Fruit fly (Drosophila melanogaster) whole organism, embryonic: ENCODE measurements around the gene CG34148.

ENCODE experiments used
- Atf-2 ChIP-seq: fragments of 200-800 bp; sonication (Bioruptor generic); optimal IDR thresholded peaks from 2 replicates; lab custom pipeline; 2016; ENCODE audit warnings: missing biosample characterization, missing genetic modification characterization
- CG1024 ChIP-seq: fragments of 200-800 bp; sonication (Bioruptor generic); IDR thresholded peaks from 2 replicates; pipeline ENCODE4 v1.3.6; 2022; ENCODE audit warnings: missing biosample characterization, missing genetic modification characterization
- CG10267 ChIP-seq: fragments of 200-800 bp; sonication (Bioruptor generic); optimal IDR thresholded peaks from 2 replicates; lab custom pipeline; 2018; ENCODE audit warnings: missing biosample characterization, mild to moderate bottlenecking, missing genetic modification characterization, moderate library complexity
- CG10321 ChIP-seq: fragments of 200-800 bp; sonication (Bioruptor generic); IDR thresholded peaks from 2 replicates; pipeline ENCODE4 v1.3.6; 2022; ENCODE audit warnings: missing biosample characterization, missing genetic modification characterization
- CG12744 ChIP-seq: fragments of 200-800 bp; sonication (Bioruptor generic); optimal IDR thresholded peaks from 2 replicates; lab custom pipeline; 2016; ENCODE audit warnings: missing biosample characterization, missing genetic modification characterization
- CG17359 ChIP-seq: fragments of 200-800 bp; sonication (Bioruptor generic); optimal IDR thresholded peaks from 3 replicates; lab custom pipeline; 2018; ENCODE audit warnings: missing biosample characterization, mild to moderate bottlenecking, missing genetic modification characterization, moderate library complexity
- CG18262 ChIP-seq: fragments of 200-800 bp; optimal IDR thresholded peaks from 3 replicates; lab custom pipeline; 2019; ENCODE audit warnings: missing biosample characterization, mild to moderate bottlenecking, missing genetic modification characterization, moderate library complexity
- CG2199 ChIP-seq: fragments of 200-800 bp; sonication (Bioruptor generic); IDR thresholded peaks from 3 replicates; pipeline ENCODE4 v1.3.6; 2022; ENCODE audit warnings: missing biosample characterization, missing genetic modification characterization
- CG33213 ChIP-seq: fragments of 200-800 bp; sonication (Bioruptor generic); optimal IDR thresholded peaks from 3 replicates; lab custom pipeline; 2016; ENCODE audit warnings: missing biosample characterization, missing genetic modification characterization
- CG4730 ChIP-seq: fragments of 200-800 bp; sonication (Bioruptor generic); IDR thresholded peaks from 2 replicates; pipeline ENCODE4 v1.3.6; 2022; ENCODE audit warnings: missing biosample characterization, missing genetic modification characterization
- CG6791 ChIP-seq: fragments of 200-800 bp; sonication (Bioruptor generic); IDR thresholded peaks from 3 replicates; pipeline ENCODE4 v1.3.6; 2022; ENCODE audit warnings: missing biosample characterization, missing genetic modification characterization; ENCODE audit not compliant: partially characterized antibody
- CG7987 ChIP-seq: fragments of 200-800 bp; sonication (Bioruptor generic); optimal IDR thresholded peaks from 2 replicates; lab custom pipeline; 2018; ENCODE audit warnings: missing biosample characterization, mild to moderate bottlenecking, missing genetic modification characterization, moderate library complexity
- CG9215 ChIP-seq: fragments of 200-800 bp; sonication (Bioruptor generic); IDR thresholded peaks from 2 replicates; pipeline ENCODE4 v1.3.6; 2022; ENCODE audit warnings: missing biosample characterization, missing genetic modification characterization
- CG9876 ChIP-seq: fragments of 200-800 bp; sonication (Bioruptor generic); optimal IDR thresholded peaks from 2 replicates; lab custom pipeline; 2016; ENCODE audit warnings: missing biosample characterization, missing genetic modification characterization
- CrebB ChIP-seq: fragments of 200-800 bp; sonication (Bioruptor generic); optimal IDR thresholded peaks from 3 replicates; lab custom pipeline; 2018; ENCODE audit warnings: missing biosample characterization, mild to moderate bottlenecking, missing genetic modification characterization
- Eip74EF ChIP-seq, 2 experiments: fragments of 200-800 bp in 1 of 2; fragments of >200 bp in 1 of 2; sonication (Bioruptor generic) in 1 of 2; optimal IDR thresholded peaks; 2 replicates each; lab custom pipeline; 2017 to 2019; ENCODE audit warnings: missing biosample characterization in 2 of 2, missing genetic modification characterization in 2 of 2, mild to moderate bottlenecking in 1 of 2, moderate library complexity in 1 of 2
- H2.0 ChIP-seq: fragments of 200-800 bp; sonication (Bioruptor generic); IDR thresholded peaks from 2 replicates; pipeline ENCODE4 v1.3.6; 2022; ENCODE audit warnings: missing biosample characterization, missing genetic modification characterization
- HLHmδ ChIP-seq: fragments of 200-800 bp; sonication (Bioruptor generic); optimal IDR thresholded peaks from 2 replicates; lab custom pipeline; 2018; ENCODE audit warnings: missing biosample characterization, mild to moderate bottlenecking, missing genetic modification characterization, moderate library complexity
- Hsf ChIP-seq: fragments of 200-800 bp; sonication (Bioruptor generic); optimal IDR thresholded peaks from 3 replicates; lab custom pipeline; 2016; ENCODE audit warnings: missing biosample characterization, missing genetic modification characterization
- Neu2 ChIP-seq: fragments of 200-800 bp; sonication (Bioruptor generic); optimal IDR thresholded peaks from 3 replicates; lab custom pipeline; 2016; ENCODE audit warnings: missing biosample characterization, missing genetic modification characterization, borderline replicate concordance
- Side ChIP-seq: fragments of 200-800 bp; sonication (Bioruptor generic); optimal IDR thresholded peaks from 2 replicates; lab custom pipeline; 2016; ENCODE audit warnings: missing biosample characterization, missing genetic modification characterization
- Six4 ChIP-seq: fragments of 200-800 bp; sonication (Bioruptor generic); optimal IDR thresholded peaks from 2 replicates; lab custom pipeline; 2016; ENCODE audit warnings: missing biosample characterization, missing genetic modification characterization
- Trl ChIP-seq, 3 experiments: fragments of >200 bp in 2 of 3; fragments of 200-800 bp in 1 of 3; sonication (Bioruptor generic) in 1 of 3; optimal IDR thresholded peaks; 2 replicates in 1 of 3; 3 replicates in 2 of 3; lab custom pipeline; 2016 to 2017; ENCODE audit warnings: missing biosample characterization in 1 of 3, missing genetic modification characterization in 1 of 3
- Xbp1 ChIP-seq: fragments of 200-800 bp; sonication (Bioruptor generic); optimal IDR thresholded peaks from 3 replicates; lab custom pipeline; 2016; ENCODE audit warnings: missing biosample characterization, mild to moderate bottlenecking, missing genetic modification characterization
- al ChIP-seq: fragments of 200-800 bp; sonication (Bioruptor generic); IDR thresholded peaks from 2 replicates; pipeline ENCODE4 v1.3.6; 2022; ENCODE audit warnings: missing biosample characterization, missing genetic modification characterization
- ap ChIP-seq: fragments of 200-800 bp; sonication (Bioruptor generic); IDR thresholded peaks from 2 replicates; pipeline ENCODE4 v1.3.6; 2022; ENCODE audit warnings: missing biosample characterization, missing genetic modification characterization
- dpn ChIP-seq, 2 experiments: fragments of 200-800 bp; sonication (Bioruptor generic); optimal IDR thresholded peaks; 3 replicates each; lab custom pipeline; 2016; ENCODE audit warnings: missing biosample characterization in 2 of 2, missing genetic modification characterization in 2 of 2
- ewg ChIP-seq: fragments of 200-800 bp; sonication (Bioruptor generic); optimal IDR thresholded peaks from 3 replicates; lab custom pipeline; 2017; ENCODE audit warnings: mild to moderate bottlenecking, missing biosample characterization, missing genetic modification reagents, missing genetic modification characterization
- fd102C ChIP-seq: fragments of 200-800 bp; sonication (Bioruptor generic); optimal IDR thresholded peaks from 2 replicates; lab custom pipeline; 2018; ENCODE audit warnings: missing biosample characterization, mild to moderate bottlenecking, missing genetic modification characterization, moderate library complexity
- gcm ChIP-seq: fragments of 200-800 bp; sonication (Bioruptor generic); optimal IDR thresholded peaks from 2 replicates; lab custom pipeline; 2019; ENCODE audit warnings: missing biosample characterization, mild to moderate bottlenecking, missing genetic modification characterization, moderate library complexity
- insv ChIP-seq, 2 experiments: fragments of 200-800 bp; sonication (Bioruptor generic); optimal IDR thresholded peaks; 3 replicates each; lab custom pipeline; 2016 to 2018; ENCODE audit warnings: missing biosample characterization in 2 of 2, missing genetic modification characterization in 2 of 2
- jumu ChIP-seq: fragments of 200-800 bp; sonication (Bioruptor generic); optimal IDR thresholded peaks from 3 replicates; lab custom pipeline; 2016; ENCODE audit warnings: missing biosample characterization, missing genetic modification characterization
- lab ChIP-seq: fragments of 200-800 bp; sonication (Bioruptor generic); optimal IDR thresholded peaks from 3 replicates; lab custom pipeline; 2017; ENCODE audit warnings: missing biosample characterization, missing genetic modification characterization, mild to moderate bottlenecking, moderate library complexity, missing genetic modification reagents
- lov ChIP-seq, 2 experiments: fragments of 200-800 bp in 1 of 2; fragments of >200 bp in 1 of 2; sonication (Bioruptor generic) in 1 of 2; IDR thresholded peaks in 1 of 2; optimal IDR thresholded peaks in 1 of 2; 2 replicates in 1 of 2; 3 replicates in 1 of 2; pipeline versions ENCODE4 v1.3.6 to Lab custom; 2017 to 2022; ENCODE audit warnings: missing biosample characterization in 1 of 2, missing genetic modification characterization in 1 of 2
- nerfin-1 ChIP-seq: fragments of 200-800 bp; sonication (Bioruptor generic); optimal IDR thresholded peaks from 3 replicates; lab custom pipeline; 2019; ENCODE audit warnings: missing biosample characterization, mild to moderate bottlenecking, missing genetic modification characterization, moderate library complexity
- org-1 ChIP-seq: fragments of 200-800 bp; sonication (Bioruptor generic); optimal IDR thresholded peaks from 2 replicates; lab custom pipeline; 2017; ENCODE audit warnings: missing biosample characterization, missing genetic modification characterization
- pan ChIP-seq, 4 experiments: fragments of >200 bp in 3 of 4; fragments of 200-800 bp in 1 of 4; sonication (Bioruptor generic) in 1 of 4; optimal IDR thresholded peaks in 3 of 4; IDR thresholded peaks in 1 of 4; 2 replicates each; pipeline versions ENCODE4 v1.3.6 to Lab custom; 2017 to 2022; ENCODE audit warnings: missing biosample characterization in 2 of 4, missing genetic modification characterization in 2 of 4, mixed read lengths in 1 of 4
- pfk ChIP-seq: fragments of 200-800 bp; sonication (Bioruptor generic); optimal IDR thresholded peaks from 2 replicates; lab custom pipeline; 2018; ENCODE audit warnings: missing biosample characterization, mild to moderate bottlenecking, missing genetic modification characterization, moderate library complexity
- sd ChIP-seq: fragments of 200-800 bp; sonication (Bioruptor generic); optimal IDR thresholded peaks from 3 replicates; lab custom pipeline; 2018; ENCODE audit warnings: missing biosample characterization, mild to moderate bottlenecking, missing genetic modification characterization, moderate library complexity
- sens-2 ChIP-seq: fragments of 200-800 bp; sonication (Bioruptor generic); IDR thresholded peaks from 2 replicates; pipeline ENCODE4 v1.3.6; 2022; ENCODE audit warnings: missing biosample characterization, missing genetic modification characterization
- slou ChIP-seq: fragments of 200-800 bp; sonication (Bioruptor generic); optimal IDR thresholded peaks from 3 replicates; lab custom pipeline; 2016; ENCODE audit warnings: missing biosample characterization, missing genetic modification characterization
- ssp ChIP-seq: fragments of 200-800 bp; sonication (Bioruptor generic); IDR thresholded peaks from 2 replicates; pipeline ENCODE4 v1.3.6; 2022; ENCODE audit warnings: missing biosample characterization, missing genetic modification characterization
- unc-4 ChIP-seq: fragments of 200-800 bp; sonication (Bioruptor generic); IDR thresholded peaks from 2 replicates; pipeline ENCODE4 v1.3.6; 2022; ENCODE audit warnings: missing biosample characterization, missing genetic modification characterization; ENCODE audit not compliant: partially characterized antibody
- vfl ChIP-seq: fragments of 200-800 bp; sonication (Bioruptor generic); optimal IDR thresholded peaks from 2 replicates; lab custom pipeline; 2016; ENCODE audit warnings: missing biosample characterization, missing genetic modification characterization
- z ChIP-seq: fragments of 200-800 bp; sonication (Bioruptor generic); IDR thresholded peaks from 3 replicates; pipeline ENCODE4 v1.3.6; 2022; ENCODE audit warnings: missing biosample characterization, missing genetic modification characterization
- zf30C ChIP-seq: fragments of 200-800 bp; sonication (Bioruptor generic); optimal IDR thresholded peaks from 3 replicates; lab custom pipeline; 2018; ENCODE audit warnings: missing biosample characterization, mild to moderate bottlenecking, missing genetic modification characterization

The CG34148 gene

DNA sequence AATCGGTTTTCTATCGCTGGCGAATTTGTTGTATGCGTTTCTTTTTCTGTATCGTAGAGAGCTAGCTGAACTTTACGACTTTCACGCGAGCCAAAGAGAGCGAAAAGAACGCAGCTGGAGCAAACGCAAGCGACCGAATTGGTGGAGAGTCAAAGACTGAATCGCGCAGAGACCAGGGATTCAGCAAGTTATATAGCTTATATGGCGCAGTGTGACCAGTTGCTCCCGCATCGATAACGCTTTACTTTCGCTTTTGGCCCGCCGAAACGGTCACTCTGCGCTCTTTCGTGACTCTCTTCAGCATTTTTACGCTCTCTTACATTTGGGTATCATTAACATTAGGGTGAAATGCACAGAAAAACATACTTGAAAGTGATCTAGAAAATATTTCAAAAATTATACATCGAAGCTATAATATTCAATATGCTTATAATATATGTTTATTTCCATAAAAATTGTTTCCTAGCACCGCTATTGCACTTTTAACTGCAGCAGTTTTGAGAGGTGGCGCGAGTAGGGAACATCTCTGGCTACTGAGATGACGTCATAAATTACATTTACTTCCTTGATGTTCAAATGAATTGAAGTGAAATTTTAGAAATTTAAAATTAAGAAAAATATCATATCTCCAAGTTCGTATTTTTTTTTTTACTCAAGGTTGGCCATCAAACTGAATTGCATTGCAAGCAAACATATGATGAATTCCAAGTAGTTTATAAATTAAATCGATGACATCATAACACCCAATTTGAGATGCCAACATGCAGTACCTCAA is 22.2 kb downstream of the CG34148 start, which contains the start of gene glec (continued):
- TF ChIP-seq org-1 (GFP tag; lab: Kevin White, UChicago) (no peak), CG6791 (peak; percentile 71; the same call in 2 of the 3 replicates), pan (optimal IDR thresholded peaks at IDR 0.05; lab: Kevin White, UChicago) (no peak), pan (GFP tag; optimal IDR thresholded peaks at IDR 0.05 in 1 of 2, IDR thresholded peaks at IDR 0.05 in 1 of 2) (peak in 1 of 2 experiments; percentile 59), sd (no peak), CG4730 (no peak), fd102C (no peak), CG2199 (GFP tag; lab: Robert Waterston, UW) (peak; percentile 86; the same call in 2 of the 3 replicates), CG18262 (peak; percentile 37), sens-2 (no peak), pfk (peak; percentile 53), dpn (GFP tag; optimal IDR thresholded peaks at IDR 0.05; lab: Kevin White, UChicago) (peak; percentile 19 to 31), CG1024 (GFP tag; lab: Robert Waterston, UW) (peak; percentile 45; the same call in 1 of the 2 replicates), CG12744 (GFP tag; lab: Kevin White, UChicago) (no peak), ssp (GFP tag; lab: Robert Waterston, UW) (no peak), CG9215 (GFP tag; lab: Robert Waterston, UW) (no peak), Six4 (GFP tag; lab: Kevin White, UChicago) (no peak), Neu2 (GFP tag; lab: Kevin White, UChicago) (no peak), lov (optimal IDR thresholded peaks at IDR 0.05; lab: Kevin White, UChicago) (no peak), lov (GFP tag; IDR thresholded peaks at IDR 0.05; lab: Robert Waterston, UW) (0 out of 3 replicates have a peak, but pooled peaks have one; percentile 65), al (no peak), unc-4 (GFP tag; lab: Robert Waterston, UW) (peak; percentile 46), CG9876 (GFP tag; lab: Kevin White, UChicago) (no peak), CG17359 (tag; lab: Kevin White, UChicago) (peak; percentile 9), CG10321 (GFP tag; lab: Robert Waterston, UW) (no peak), z (GFP tag; lab: Robert Waterston, UW) (no peak), zf30C (GFP tag; lab: Kevin White, UChicago) (peak; percentile 55), Eip74EF (GFP tag; optimal IDR thresholded peaks at IDR 0.05; lab: Kevin White, UChicago) (peak in 1 of 2 experiments; percentile 17), Hsf (GFP tag; lab: Kevin White, UChicago) (no peak), nerfin-1 (tag; lab: Kevin White, UChicago) (no peak), lab (GFP tag; lab: Kevin White, UChicago) (peak; percentile 63), ap (GFP tag; lab: Robert Waterston, UW) (0 out of 2 replicates have a peak, but pooled peaks have one; percentile 24), slou (GFP tag; lab: Kevin White, UChicago) (no peak), gcm (GFP tag; lab: Kevin White, UChicago) (peak; percentile 4), insv (GFP tag; optimal IDR thresholded peaks at IDR 0.05; lab: Kevin White, UChicago) (peak in 1 of 2 experiments; percentile 41), CG10267 (tag; lab: Kevin White, UChicago) (no peak), Trl (optimal IDR thresholded peaks at IDR 0.05; lab: Kevin White, UChicago) (peak; percentile 90 to 93), Trl (GFP tag; optimal IDR thresholded peaks at IDR 0.05; lab: Kevin White, UChicago) (peak; percentile 67), HLHmδ (peak; percentile 87), Side (peak; percentile 64), ewg (GFP tag; lab: Kevin White, UChicago) (peak; percentile 5), Atf-2 (no peak), jumu (no peak), vfl (no peak), CG7987 (GFP tag; lab: Kevin White, UChicago) (peak; percentile 61), CG33213 (GFP tag; lab: Kevin White, UChicago) (peak; percentile 63), Xbp1 (GFP tag; lab: Kevin White, UChicago) (peak; percentile 31), H2.0 (GFP tag; lab: Robert Waterston, UW) (no peak), CrebB (tag; lab: Kevin White, UChicago) (peak; percentile 46)
